Fruit fly (Drosophila melanogaster) whole organism, embryonic: ENCODE results near the gene CG10343.
A peak's percentile ranks its signal among the peaks of the same experiment; 100 is the strongest.

ENCODE experiments used
- ATbp ChIP-seq: fragments of 200-800 bp; sonication (Bioruptor generic); optimal IDR thresholded peaks from 2 replicates; lab custom pipeline; 2017; ENCODE audit warnings: missing biosample characterization, mild to moderate bottlenecking, missing genetic modification characterization, missing genetic modification reagents
- Atf-2 ChIP-seq: fragments of 200-800 bp; sonication (Bioruptor generic); optimal IDR thresholded peaks from 2 replicates; lab custom pipeline; 2016; ENCODE audit warnings: missing biosample characterization, missing genetic modification characterization
- B-H1 ChIP-seq: fragments of 200-800 bp; sonication (Bioruptor generic); IDR thresholded peaks from 3 replicates; pipeline ENCODE4 v1.3.6; 2022; ENCODE audit warnings: missing biosample characterization, missing genetic modification characterization
- CG10209 ChIP-seq: fragments of 200-800 bp; sonication (Bioruptor generic); optimal IDR thresholded peaks from 3 replicates; lab custom pipeline; 2017; ENCODE audit warnings: missing biosample characterization, mild to moderate bottlenecking, missing genetic modification characterization, missing genetic modification reagents
- CG10543 ChIP-seq: fragments of 200-800 bp; sonication (Bioruptor generic); optimal IDR thresholded peaks from 3 replicates; lab custom pipeline; 2017; ENCODE audit warnings: missing biosample characterization, mild to moderate bottlenecking, missing genetic modification characterization, moderate library complexity
- CG11247 ChIP-seq: fragments of 200-800 bp; sonication (Bioruptor generic); IDR thresholded peaks from 2 replicates; pipeline ENCODE4 v1.3.6; 2022; ENCODE audit warnings: missing biosample characterization, missing genetic modification characterization
- CG13775 ChIP-seq: fragments of 200-800 bp; sonication (Bioruptor generic); optimal IDR thresholded peaks from 3 replicates; lab custom pipeline; 2017; ENCODE audit warnings: missing biosample characterization, mild to moderate bottlenecking, missing genetic modification characterization
- CG15514 ChIP-seq: fragments of 200-800 bp; sonication (Bioruptor generic); optimal IDR thresholded peaks from 3 replicates; lab custom pipeline; 2017; ENCODE audit warnings: missing biosample characterization, missing genetic modification characterization, mild to moderate bottlenecking, moderate library complexity, missing genetic modification reagents
- CG1603 ChIP-seq: fragments of 200-800 bp; sonication (Bioruptor generic); optimal IDR thresholded peaks from 2 replicates; lab custom pipeline; 2019; ENCODE audit warnings: missing biosample characterization, mild to moderate bottlenecking, missing genetic modification characterization, moderate library complexity
- CG17359 ChIP-seq: fragments of 200-800 bp; sonication (Bioruptor generic); optimal IDR thresholded peaks from 3 replicates; lab custom pipeline; 2018; ENCODE audit warnings: missing biosample characterization, mild to moderate bottlenecking, missing genetic modification characterization, moderate library complexity
- CG17829 ChIP-seq: fragments of 200-800 bp; optimal IDR thresholded peaks from 2 replicates; lab custom pipeline; 2019; ENCODE audit warnings: missing biosample characterization, mild to moderate bottlenecking, missing genetic modification characterization, moderate library complexity
- CG34224 ChIP-seq: fragments of 200-800 bp; sonication (Bioruptor generic); IDR thresholded peaks from 3 replicates; pipeline ENCODE4 v1.3.6; 2022; ENCODE audit warnings: missing biosample characterization, missing genetic modification characterization; ENCODE audit not compliant: partially characterized antibody
- CG3726 ChIP-seq: fragments of 200-800 bp; sonication (Bioruptor generic); IDR thresholded peaks from 3 replicates; pipeline ENCODE4, ENCODE4 v1.3.6; 2022; ENCODE audit warnings: missing biosample characterization, missing genetic modification characterization
- CG3838 ChIP-seq: fragments of 200-800 bp; sonication (Bioruptor generic); optimal IDR thresholded peaks from 3 replicates; lab custom pipeline; 2016; ENCODE audit warnings: missing biosample characterization, missing genetic modification characterization
- CG6854 ChIP-seq: fragments of 200-800 bp; sonication (Bioruptor generic); optimal IDR thresholded peaks from 3 replicates; lab custom pipeline; 2017; ENCODE audit warnings: missing biosample characterization, mild to moderate bottlenecking, missing genetic modification characterization
- CG7745 ChIP-seq: fragments of 200-800 bp; sonication (Bioruptor generic); optimal IDR thresholded peaks from 2 replicates; lab custom pipeline; 2018; ENCODE audit warnings: missing biosample characterization, mild to moderate bottlenecking, missing genetic modification characterization, moderate library complexity
- CG7839 ChIP-seq: fragments of 200-800 bp; sonication (Bioruptor generic); optimal IDR thresholded peaks from 3 replicates; lab custom pipeline; 2018; ENCODE audit warnings: missing biosample characterization, mild to moderate bottlenecking, missing genetic modification characterization, moderate library complexity
- CG8089 ChIP-seq: fragments of 200-800 bp; sonication (Bioruptor generic); optimal IDR thresholded peaks from 3 replicates; lab custom pipeline; 2016; ENCODE audit warnings: missing biosample characterization, missing genetic modification characterization
- CTCF ChIP-seq: fragments of 200-800 bp; sonication (Bioruptor generic); optimal IDR thresholded peaks from 2 replicates; lab custom pipeline; 2017; ENCODE audit warnings: missing biosample characterization, mild to moderate bottlenecking, missing genetic modification characterization, moderate library complexity
- CkIIα-i1 ChIP-seq: fragments of 200-800 bp; sonication (Bioruptor generic); IDR thresholded peaks from 2 replicates; pipeline ENCODE4 v1.3.6; 2022; ENCODE audit warnings: missing biosample characterization, missing genetic modification characterization
- CrebB ChIP-seq: fragments of 200-800 bp; sonication (Bioruptor generic); optimal IDR thresholded peaks from 3 replicates; lab custom pipeline; 2018; ENCODE audit warnings: missing biosample characterization, mild to moderate bottlenecking, missing genetic modification characterization
- Dbx ChIP-seq: fragments of 200-800 bp; sonication (Bioruptor generic); IDR thresholded peaks from 3 replicates; pipeline ENCODE4 v1.3.6; 2022; ENCODE audit warnings: missing biosample characterization, missing genetic modification characterization
- Ets97D ChIP-seq: fragments of 200-800 bp; sonication (Bioruptor generic); optimal IDR thresholded peaks from 3 replicates; lab custom pipeline; 2016; ENCODE audit warnings: missing biosample characterization, missing genetic modification characterization
- Fer3 ChIP-seq: fragments of 200-800 bp; sonication (Bioruptor generic); optimal IDR thresholded peaks from 2 replicates; lab custom pipeline; 2018; ENCODE audit warnings: missing biosample characterization, mild to moderate bottlenecking, missing genetic modification characterization, moderate library complexity
- Hey ChIP-seq: fragments of 200-800 bp; sonication (Bioruptor generic); optimal IDR thresholded peaks from 3 replicates; lab custom pipeline; 2018; ENCODE audit warnings: missing biosample characterization, mild to moderate bottlenecking, missing genetic modification characterization
- Lpt ChIP-seq: fragments of >200 bp; optimal IDR thresholded peaks from 2 replicates; lab custom pipeline; 2018; ENCODE audit warnings: missing biosample characterization, missing genetic modification characterization
- MESR4 ChIP-seq: fragments of 200-800 bp; sonication (Bioruptor generic); optimal IDR thresholded peaks from 2 replicates; lab custom pipeline; 2018; ENCODE audit warnings: missing biosample characterization, mild to moderate bottlenecking, missing genetic modification characterization, moderate library complexity
- NFAT ChIP-seq: fragments of 200-800 bp; sonication (Bioruptor generic); IDR thresholded peaks from 2 replicates; pipeline ENCODE4 v1.3.6; 2022; ENCODE audit warnings: missing biosample characterization, missing genetic modification characterization
- Oaz ChIP-seq: fragments of 200-800 bp; sonication (Bioruptor generic); IDR thresholded peaks from 2 replicates; pipeline ENCODE4 v1.3.6; 2022; ENCODE audit warnings: missing biosample characterization, missing genetic modification characterization
- Opbp ChIP-seq: fragments of 200-800 bp; sonication (Bioruptor generic); IDR thresholded peaks from 3 replicates; pipeline ENCODE4 v1.3.6; 2022; ENCODE audit warnings: missing biosample characterization, missing genetic modification characterization; ENCODE audit not compliant: partially characterized antibody
- PHDP ChIP-seq: fragments of 200-800 bp; sonication (Bioruptor generic); optimal IDR thresholded peaks from 3 replicates; lab custom pipeline; 2018; ENCODE audit warnings: missing biosample characterization, mild to moderate bottlenecking, missing genetic modification characterization, moderate library complexity
- Rx ChIP-seq: fragments of 200-800 bp; sonication (Bioruptor generic); IDR thresholded peaks from 2 replicates; pipeline ENCODE4 v1.3.6; 2022; ENCODE audit warnings: missing biosample characterization, missing genetic modification characterization
- Xrp1 ChIP-seq: fragments of 200-800 bp; sonication (Bioruptor generic); IDR thresholded peaks from 2 replicates; pipeline ENCODE4 v1.3.6; 2022; ENCODE audit warnings: missing biosample characterization, missing genetic modification characterization
- aop ChIP-seq: fragments of 200-800 bp; sonication (Bioruptor generic); IDR thresholded peaks from 2 replicates; pipeline ENCODE4 v1.3.6; 2022; ENCODE audit warnings: missing biosample characterization, missing genetic modification characterization
- cad ChIP-seq: fragments of >200 bp; optimal IDR thresholded peaks from 2 replicates; lab custom pipeline; 2017; ENCODE audit warnings: missing biosample characterization, missing genetic modification characterization
- caup ChIP-seq: fragments of 200-800 bp; sonication (Bioruptor generic); optimal IDR thresholded peaks from 3 replicates; lab custom pipeline; 2017; ENCODE audit warnings: missing biosample characterization, mild to moderate bottlenecking, missing genetic modification characterization, moderate library complexity; ENCODE audit not compliant: severe bottlenecking
- crc ChIP-seq: fragments of 200-800 bp; sonication (Bioruptor generic); optimal IDR thresholded peaks from 2 replicates; lab custom pipeline; 2016; ENCODE audit warnings: missing biosample characterization, missing genetic modification characterization
- cwo ChIP-seq: fragments of 200-800 bp; sonication (Bioruptor generic); optimal IDR thresholded peaks from 3 replicates; lab custom pipeline; 2017; ENCODE audit warnings: missing biosample characterization, missing genetic modification characterization, mild to moderate bottlenecking, moderate library complexity, missing genetic modification reagents
- dimm ChIP-seq: fragments of 200-800 bp; sonication (Bioruptor generic); IDR thresholded peaks from 2 replicates; pipeline ENCODE4 v1.3.6; 2022; ENCODE audit warnings: missing biosample characterization, missing genetic modification characterization
- exex ChIP-seq: fragments of 200-800 bp; sonication (Bioruptor generic); optimal IDR thresholded peaks from 4 replicates; lab custom pipeline; 2018; ENCODE audit warnings: missing biosample characterization, mild to moderate bottlenecking, missing genetic modification characterization, moderate library complexity
- grau ChIP-seq: fragments of 200-800 bp; optimal IDR thresholded peaks from 3 replicates; lab custom pipeline; 2019; ENCODE audit warnings: missing biosample characterization, mild to moderate bottlenecking, missing genetic modification characterization, moderate library complexity
- ken ChIP-seq: fragments of 200-800 bp; sonication (Bioruptor generic); IDR thresholded peaks from 3 replicates; pipeline ENCODE4 v1.3.6; 2022; ENCODE audit warnings: missing biosample characterization, missing genetic modification characterization
- mirr ChIP-seq: fragments of 200-800 bp; sonication (Bioruptor generic); optimal IDR thresholded peaks from 3 replicates; lab custom pipeline; 2018; ENCODE audit warnings: missing biosample characterization, mild to moderate bottlenecking, missing genetic modification characterization
- prd ChIP-seq, 3 experiments: fragments of >200 bp in 2 of 3; fragments of 200-800 bp in 1 of 3; sonication (Bioruptor generic) in 1 of 3; optimal IDR thresholded peaks in 2 of 3; IDR thresholded peaks in 1 of 3; 2 replicates in 2 of 3; 3 replicates in 1 of 3; pipeline versions ENCODE4 v1.3.6 to Lab custom; 2017 to 2022; ENCODE audit warnings: missing biosample characterization in 1 of 3, missing genetic modification characterization in 1 of 3
- sisA ChIP-seq: fragments of 200-800 bp; sonication (Bioruptor generic); IDR thresholded peaks from 2 replicates; pipeline ENCODE4 v1.3.6; 2022; ENCODE audit warnings: missing biosample characterization, missing genetic modification characterization
- sqz ChIP-seq: fragments of 200-800 bp; sonication (Bioruptor generic); optimal IDR thresholded peaks from 3 replicates; lab custom pipeline; 2018; ENCODE audit warnings: missing biosample characterization, mild to moderate bottlenecking, missing genetic modification characterization
- stc ChIP-seq: fragments of 200-800 bp; sonication (Bioruptor generic); IDR thresholded peaks from 2 replicates; pipeline ENCODE4 v1.3.6; 2022; ENCODE audit warnings: missing biosample characterization, missing genetic modification characterization
- tap ChIP-seq: fragments of 200-800 bp; optimal IDR thresholded peaks from 3 replicates; lab custom pipeline; 2019; ENCODE audit warnings: missing biosample characterization, mild to moderate bottlenecking, missing genetic modification characterization, moderate library complexity
- vvl ChIP-seq: fragments of 200-800 bp; sonication (Bioruptor generic); IDR thresholded peaks from 2 replicates; pipeline ENCODE4 v1.3.6; 2022; ENCODE audit warnings: missing biosample characterization, missing genetic modification characterization
- zfh1 ChIP-seq: fragments of 200-800 bp; sonication (Bioruptor generic); IDR thresholded peaks from 3 replicates; pipeline ENCODE4 v1.3.6; 2022; ENCODE audit warnings: missing biosample characterization, missing genetic modification characterization

The CG10343 gene

DNA sequence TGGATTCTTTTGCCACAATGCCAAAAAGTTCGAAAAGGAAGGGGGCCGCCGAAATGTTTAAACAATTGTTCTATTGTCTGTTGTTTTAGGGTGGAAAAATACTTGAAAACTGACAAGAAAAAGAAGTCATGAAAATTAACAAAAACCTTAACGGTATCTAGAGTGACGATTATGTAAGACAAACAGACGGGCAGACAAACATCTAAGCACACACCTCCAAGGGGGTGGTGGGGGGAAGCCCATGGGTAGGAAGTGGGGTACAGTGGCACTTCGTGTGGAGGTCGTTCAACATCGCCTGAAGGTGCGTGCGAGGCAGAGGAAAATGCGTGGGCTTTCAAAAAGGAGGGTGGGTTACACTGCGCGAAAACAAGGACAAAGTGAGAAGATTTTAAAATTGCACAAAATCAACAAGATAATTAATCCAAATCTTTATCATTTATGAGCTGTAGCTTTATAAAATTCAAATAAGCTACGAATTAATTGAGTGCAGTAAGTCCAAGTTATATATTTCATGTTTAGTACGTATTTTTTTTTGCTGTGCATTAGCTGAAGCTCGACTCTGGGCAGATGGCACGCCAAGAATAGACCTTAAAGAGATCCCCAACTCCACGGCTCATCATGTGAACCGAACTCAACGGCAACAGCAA lies 14.2 kb downstream of the CG10343 start (continued):
- no peak for TF ChIP-seq CG13775 (GFP tag; lab: Kevin White, UChicago)
- no peak for TF ChIP-seq PHDP (tag; lab: Kevin White, UChicago)
- TF ChIP-seq cwo, result peak; percentile 18
- TF ChIP-seq CG7745 (tag; lab: Kevin White, UChicago), result no peak
- peak; percentile 18 for TF ChIP-seq CG17359
- no peak for TF ChIP-seq exex (tag; lab: Kevin White, UChicago)
- TF ChIP-seq Xrp1, result peak; percentile 39; the same call in 1 of the 2 replicates
- TF ChIP-seq aop, result 0 out of 2 replicates have a peak, but pooled peaks have one; percentile 34
- TF ChIP-seq sqz (GFP tag; lab: Kevin White, UChicago), result no peak
- no peak for TF ChIP-seq Oaz (GFP tag; lab: Robert Waterston, UW)
- TF ChIP-seq CG10543 (GFP tag; lab: Kevin White, UChicago), result no peak
- no peak for TF ChIP-seq CG3726 (GFP tag; lab: Robert Waterston, UW)
- no peak for TF ChIP-seq zfh1 (GFP tag; lab: Robert Waterston, UW)
- TF ChIP-seq CG34224 (GFP tag; lab: Robert Waterston, UW), result no peak
- peak; percentile 76 for TF ChIP-seq ATbp (GFP tag; lab: Kevin White, UChicago)
- TF ChIP-seq crc, result no peak
- peak; percentile 21; the same call in 1 of the 2 replicates for TF ChIP-seq vvl (GFP tag; lab: Robert Waterston, UW)
- no peak for TF ChIP-seq Opbp (GFP tag; lab: Robert Waterston, UW)
- no peak for TF ChIP-seq Rx (GFP tag; lab: Robert Waterston, UW)
- peak; percentile 18 for TF ChIP-seq caup (GFP tag; lab: Kevin White, UChicago)
- no peak for TF ChIP-seq CG15514 (GFP tag; lab: Kevin White, UChicago)
- no peak for TF ChIP-seq dimm (GFP tag; lab: Robert Waterston, UW)
- no peak for TF ChIP-seq Atf-2 (GFP tag; lab: Kevin White, UChicago)
- no peak for TF ChIP-seq Lpt (GFP tag; lab: Kevin White, UChicago)
- no peak for TF ChIP-seq cad (GFP tag; lab: Kevin White, UChicago)
- no peak; the same call in 1 of the 2 replicates for TF ChIP-seq CG11247
- TF ChIP-seq B-H1 (GFP tag; lab: Robert Waterston, UW), result no peak
- no peak for TF ChIP-seq Fer3 (tag; lab: Kevin White, UChicago)
- TF ChIP-seq CG3838 (GFP tag; lab: Kevin White, UChicago), result no peak
- TF ChIP-seq Ets97D (GFP tag; lab: Kevin White, UChicago), result no peak
- TF ChIP-seq stc (GFP tag; lab: Robert Waterston, UW), result no peak
- no peak for TF ChIP-seq CG8089 (GFP tag; lab: Kevin White, UChicago)
- no peak for TF ChIP-seq tap (tag; lab: Kevin White, UChicago)
- TF ChIP-seq CkIIα-i1 (GFP tag; lab: Robert Waterston, UW), result no peak
- no peak for TF ChIP-seq ken (GFP tag; lab: Robert Waterston, UW)
- no peak for TF ChIP-seq MESR4
- TF ChIP-seq CG7839 (tag; lab: Kevin White, UChicago), result no peak
- no peak for TF ChIP-seq Dbx (GFP tag; lab: Robert Waterston, UW)
- no peak for TF ChIP-seq Hey (tag; lab: Kevin White, UChicago)
- peak; percentile 30 for TF ChIP-seq sisA
- TF ChIP-seq NFAT (GFP tag; lab: Robert Waterston, UW), result no peak
- TF ChIP-seq CrebB (tag; lab: Kevin White, UChicago), result no peak
- TF ChIP-seq mirr, result peak; percentile 20
- TF ChIP-seq CG6854 (GFP tag; lab: Kevin White, UChicago), result no peak
- TF ChIP-seq prd (optimal IDR thresholded peaks at IDR 0.05; lab: Kevin White, UChicago), result no peak
- no peak for TF ChIP-seq prd (GFP tag; IDR thresholded peaks at IDR 0.05; lab: Robert Waterston, UW)
- peak; percentile 30 for TF ChIP-seq grau (tag; lab: Kevin White, UChicago)
- TF ChIP-seq CTCF (GFP tag; lab: Kevin White, UChicago), result no peak
- TF ChIP-seq CG1603, result peak; percentile 17
- TF ChIP-seq CG17829 (tag; lab: Kevin White, UChicago), result no peak
- TF ChIP-seq CG10209 (GFP tag; lab: Kevin White, UChicago), result peak; percentile 15
